Worm (Caenorhabditis elegans) whole organism, L4 larva: ENCODE measurements around the gene ZC412.5.

ENCODE experiments used
- dpl-1 ChIP-seq: fragments of 150-350 bp; optimal IDR thresholded peaks from 2 replicates; lab custom pipeline; 2014; ENCODE audit warnings: missing biosample characterization, missing genetic modification reagents, missing genetic modification characterization
- fos-1 ChIP-seq: fragments of 150-350 bp; optimal IDR thresholded peaks from 2 replicates; lab custom pipeline; 2014; ENCODE audit warnings: missing biosample characterization, missing genetic modification characterization
- hlh-30 ChIP-seq: sonication (generic microtip); optimal IDR thresholded peaks from 2 replicates; lab custom pipeline; 2017; ENCODE audit warnings: antibody characterized with exemption, mild to moderate bottlenecking, missing genetic modification characterization, missing compliant biosample characterization; ENCODE audit not compliant: insufficient read depth
- lin-15B ChIP-seq: fragments of 150-350 bp; sonication (generic microtip); optimal IDR thresholded peaks from 3 replicates; lab custom pipeline; 2014; ENCODE audit warnings: missing biosample characterization, missing genetic modification characterization
- madf-5 ChIP-seq, 2 experiments: fragments of 200-800 bp; sonication (Bioruptor generic); IDR thresholded peaks; 2 replicates each; pipeline ENCODE4 v1.3.6; 2022; ENCODE audit warnings: missing compliant biosample characterization in 2 of 2, missing genetic modification characterization in 2 of 2
- sdz-12 ChIP-seq: fragments of 200-800 bp; sonication (Bioruptor generic); optimal IDR thresholded peaks from 2 replicates; lab custom pipeline; 2018; ENCODE audit warnings: mild to moderate bottlenecking, missing genetic modification characterization, missing compliant biosample characterization
- snpc-4 ChIP-seq: fragments of 150-350 bp; optimal IDR thresholded peaks from 2 replicates; lab custom pipeline; 2014; ENCODE audit warnings: missing biosample characterization, missing genetic modification characterization
- unc-62 ChIP-seq, 3 experiments: fragments of 150-350 bp in 1 of 3; sonication (generic microtip); optimal IDR thresholded peaks in 2 of 3; peaks in 1 of 3; 1 replicate in 1 of 3; 2 replicates in 2 of 3; lab custom pipeline; 2014 to 2017; ENCODE audit warnings: missing biosample characterization in 3 of 3, missing genetic modification characterization in 3 of 3, missing genetic modification reagents in 3 of 3, missing genotype in 1 of 3
- ztf-7 ChIP-seq: fragments of 150-350 bp; optimal IDR thresholded peaks from 2 replicates; lab custom pipeline; 2014; ENCODE audit warnings: missing biosample characterization, missing genetic modification characterization

DNA sequence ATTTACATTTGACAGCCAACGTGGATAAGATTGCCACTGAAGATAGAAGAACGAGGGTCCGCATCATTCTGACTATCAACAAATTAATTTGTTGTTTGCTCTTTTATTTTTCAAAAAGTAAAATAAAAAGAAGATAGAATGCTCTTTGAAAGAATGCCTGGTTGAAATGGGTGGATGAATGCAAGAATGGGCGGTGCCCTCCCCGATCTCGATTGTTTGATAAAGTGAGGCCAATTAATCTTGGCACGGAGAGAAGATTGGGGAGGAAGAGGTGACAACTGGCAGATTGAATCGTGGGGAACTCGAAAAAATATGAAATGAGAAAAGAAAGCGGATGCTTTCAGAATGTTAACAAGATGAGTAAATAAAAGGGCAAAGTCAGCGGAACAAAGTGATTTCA lies 3.9 kb downstream of the ZC412.5 start, which contains the start of gene ZC412.3:
- TF ChIP-seq hlh-30 (no peak), ztf-7 (tag; lab: Kevin White, UChicago) (no peak), fos-1 (tag; lab: Kevin White, UChicago) (no peak), lin-15B (tag; lab: Kevin White, UChicago) (no peak), unc-62 (GFP tag; optimal IDR thresholded peaks at IDR 0.05 in 1 of 2; lab: Kevin White, UChicago) (peak in 1 of 2 experiments; percentile 10), unc-62 (tag; optimal IDR thresholded peaks at IDR 0.05; lab: Kevin White, UChicago) (no peak), sdz-12 (GFP tag; lab: Kevin White, UChicago) (no peak), dpl-1 (GFP tag; lab: Kevin White, UChicago) (no peak), snpc-4 (tag; lab: Kevin White, UChicago) (no peak), madf-5 (GFP tag; IDR thresholded peaks at IDR 0.05; lab: Robert Waterston, UW) (no peak)
